Worm (Caenorhabditis elegans) whole organism, mixed stage, embryonic: ENCODE data around the gene jip-1.
A peak's percentile ranks its signal among the peaks of the same experiment; 100 is the strongest.

ENCODE experiments used
- blmp-1 ChIP-seq: fragments of 150-350 bp; optimal IDR thresholded peaks from 2 replicates; lab custom pipeline; 2014; ENCODE audit warnings: missing biosample characterization, missing genetic modification characterization
- ceh-39 ChIP-seq: fragments of 150-350 bp; optimal IDR thresholded peaks from 2 replicates; lab custom pipeline; 2014; ENCODE audit warnings: missing biosample characterization, missing genetic modification characterization
- ceh-43 ChIP-seq: fragments of 200-800 bp; sonication (Bioruptor generic); optimal IDR thresholded peaks from 2 replicates; lab custom pipeline; 2018; ENCODE audit warnings: mild to moderate bottlenecking, missing genetic modification characterization, moderate library complexity, missing compliant biosample characterization
- ceh-83 ChIP-seq: fragments of 200-800 bp; sonication (Bioruptor generic); optimal IDR thresholded peaks from 2 replicates; lab custom pipeline; 2018; ENCODE audit warnings: mild to moderate bottlenecking, missing genetic modification characterization, missing compliant biosample characterization
- ces-1 ChIP-seq: fragments of 150-350 bp; optimal IDR thresholded peaks from 2 replicates; lab custom pipeline; 2014; ENCODE audit warnings: missing biosample characterization, missing genetic modification reagents, missing genetic modification characterization
- cnd-1 ChIP-seq: fragments of 200-800 bp; sonication (Bioruptor generic); optimal IDR thresholded peaks from 2 replicates; lab custom pipeline; 2018; ENCODE audit warnings: mild to moderate bottlenecking, missing genetic modification characterization, missing compliant biosample characterization
- drap-1 ChIP-seq: fragments of 200-800 bp; sonication (Bioruptor generic); optimal IDR thresholded peaks from 3 replicates; lab custom pipeline; 2018; ENCODE audit warnings: mild to moderate bottlenecking, missing genetic modification characterization, missing compliant biosample characterization
- elt-1 ChIP-seq: sonication (generic microtip); optimal IDR thresholded peaks from 2 replicates; lab custom pipeline; 2017; ENCODE audit warnings: missing genetic modification characterization, mild to moderate bottlenecking, missing compliant biosample characterization, antibody characterized with exemption, moderate library complexity, borderline replicate concordance; ENCODE audit not compliant: insufficient read depth
- elt-3 ChIP-seq: fragments of 150-350 bp; optimal IDR thresholded peaks from 2 replicates; lab custom pipeline; 2014; ENCODE audit warnings: missing biosample characterization, missing genetic modification characterization
- ham-2 ChIP-seq: fragments of 200-800 bp; sonication (Bioruptor generic); optimal IDR thresholded peaks from 2 replicates; lab custom pipeline; 2018; ENCODE audit warnings: mild to moderate bottlenecking, missing genetic modification characterization, missing compliant biosample characterization
- hlh-1 ChIP-seq: fragments of 150-350 bp; optimal IDR thresholded peaks from 2 replicates; lab custom pipeline; 2014; ENCODE audit warnings: missing biosample characterization, missing genetic modification reagents, missing genetic modification characterization
- lin-13 ChIP-seq: fragments of 150-350 bp; optimal IDR thresholded peaks from 2 replicates; lab custom pipeline; 2014; ENCODE audit warnings: missing biosample characterization, missing genetic modification characterization
- lin-32 ChIP-seq: fragments of 200-800 bp; sonication (Bioruptor generic); optimal IDR thresholded peaks from 2 replicates; lab custom pipeline; 2018; ENCODE audit warnings: mild to moderate bottlenecking, missing genetic modification characterization, missing compliant biosample characterization
- lsy-2 ChIP-seq: fragments of 150-350 bp; optimal IDR thresholded peaks from 2 replicates; lab custom pipeline; 2014; ENCODE audit warnings: missing biosample characterization, missing genetic modification characterization
- mab-5 ChIP-seq: fragments of 150-350 bp; optimal IDR thresholded peaks from 2 replicates; lab custom pipeline; 2014; ENCODE audit warnings: missing biosample characterization, missing genetic modification characterization
- mep-1 ChIP-seq: fragments of 150-350 bp; optimal IDR thresholded peaks from 2 replicates; lab custom pipeline; 2017; ENCODE audit warnings: missing biosample characterization, missing genetic modification reagents, missing genetic modification characterization, inconsistent platforms
- mls-2 ChIP-seq: sonication (generic microtip); optimal IDR thresholded peaks from 2 replicates; lab custom pipeline; 2016; ENCODE audit warnings: mild to moderate bottlenecking, missing genetic modification characterization, moderate library complexity, missing compliant biosample characterization
- nhr-12 ChIP-seq: fragments of 150-350 bp; optimal IDR thresholded peaks from 2 replicates; lab custom pipeline; 2014; ENCODE audit warnings: missing biosample characterization, missing genetic modification characterization
- nhr-2 ChIP-seq: fragments of 150-350 bp; optimal IDR thresholded peaks from 2 replicates; lab custom pipeline; 2014; ENCODE audit warnings: missing biosample characterization, missing genetic modification characterization
- nhr-237 ChIP-seq: fragments of 150-350 bp; optimal IDR thresholded peaks from 2 replicates; lab custom pipeline; 2014; ENCODE audit warnings: missing biosample characterization, missing genetic modification characterization
- nhr-28 ChIP-seq: fragments of 150-350 bp; optimal IDR thresholded peaks from 2 replicates; lab custom pipeline; 2014; ENCODE audit warnings: missing biosample characterization, missing genetic modification characterization
- nhr-76 ChIP-seq: sonication (generic microtip); optimal IDR thresholded peaks from 2 replicates; lab custom pipeline; 2017; ENCODE audit warnings: missing biosample characterization, missing genetic modification characterization
- pha-4 ChIP-seq: fragments of 150-350 bp; optimal IDR thresholded peaks from 2 replicates; lab custom pipeline; 2018; ENCODE audit warnings: missing biosample characterization, missing genetic modification reagents, missing genetic modification characterization
- sem-2 ChIP-seq: fragments of 200-800 bp; sonication (Bioruptor generic); optimal IDR thresholded peaks from 2 replicates; lab custom pipeline; 2018; ENCODE audit warnings: mild to moderate bottlenecking, missing genetic modification characterization, missing compliant biosample characterization
- snpc-4 ChIP-seq: fragments of 150-350 bp; optimal IDR thresholded peaks from 2 replicates; lab custom pipeline; 2014; ENCODE audit warnings: missing biosample characterization, missing genetic modification characterization
- sptf-1 ChIP-seq: sonication (generic microtip); optimal IDR thresholded peaks from 2 replicates; lab custom pipeline; 2017; ENCODE audit warnings: mild to moderate bottlenecking, missing genetic modification characterization, moderate library complexity, missing compliant biosample characterization
- tbx-8 ChIP-seq: fragments of 200-800 bp; sonication (Bioruptor generic); optimal IDR thresholded peaks from 2 replicates; lab custom pipeline; 2018; ENCODE audit warnings: mild to moderate bottlenecking, missing genetic modification characterization, moderate library complexity, missing compliant biosample characterization
- unc-120 ChIP-seq: sonication (generic microtip); optimal IDR thresholded peaks from 2 replicates; lab custom pipeline; 2017; ENCODE audit warnings: missing genetic modification characterization, missing compliant biosample characterization; ENCODE audit not compliant: poor library complexity, severe bottlenecking
- unc-39 ChIP-seq: fragments of 150-350 bp; optimal IDR thresholded peaks from 2 replicates; lab custom pipeline; 2014; ENCODE audit warnings: missing biosample characterization, missing genetic modification characterization
- zip-8 ChIP-seq: fragments of 150-350 bp; optimal IDR thresholded peaks from 2 replicates; lab custom pipeline; 2014; ENCODE audit warnings: missing biosample characterization, missing genetic modification characterization

Gene jip-1

ce11 chrII:1376795-1377194, 50.0 kb downstream of the jip-1 start:
- TF ChIP-seq snpc-4 (tag; lab: Kevin White, UChicago) = no peak
- no peak for TF ChIP-seq nhr-237 (tag; lab: Kevin White, UChicago)
- TF ChIP-seq lin-32 (GFP tag; lab: Kevin White, UChicago) = no peak
- no peak for TF ChIP-seq nhr-12
- no peak for TF ChIP-seq ham-2
- no peak for TF ChIP-seq ceh-39 (tag; lab: Kevin White, UChicago)
- no peak for TF ChIP-seq sem-2
- TF ChIP-seq ceh-43 = no peak
- no peak for TF ChIP-seq drap-1 (GFP tag; lab: Kevin White, UChicago)
- no peak for TF ChIP-seq lin-13
- no peak for TF ChIP-seq sptf-1 (tag; lab: Kevin White, UChicago)
- TF ChIP-seq, all 35 proteins: peak for 0

DNA sequence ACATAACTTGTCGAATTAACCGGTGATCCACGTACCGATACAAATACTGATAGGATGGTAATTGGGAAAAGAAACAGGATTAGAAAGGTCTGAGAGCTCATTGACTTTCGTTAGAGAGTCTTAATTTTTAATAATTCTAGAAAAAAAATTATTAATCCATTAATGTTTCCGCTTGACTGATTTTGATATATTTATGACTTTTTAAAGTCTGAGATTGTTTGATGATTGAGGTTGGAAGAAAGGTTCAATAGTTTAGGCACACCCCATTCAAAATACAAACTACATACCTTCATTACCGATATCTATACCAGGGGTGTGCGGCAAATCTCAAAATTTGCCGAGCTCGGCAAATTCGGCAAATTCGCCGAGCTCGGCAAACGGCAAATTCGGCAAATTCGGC, 51.5 kb downstream of the jip-1 start, which contains the start of gene F54D12.10:
TSS of gene F54D12.10 (minus strand) at position 101 of the 400 bp plus-strand sequence.
- TF ChIP-seq hlh-1 (tag; lab: Kevin White, UChicago) (no peak), ham-2 (no peak), pha-4 (tag; lab: Kevin White, UChicago) (no peak), nhr-2 (tag; lab: Kevin White, UChicago) (no peak), unc-120 (tag; lab: Kevin White, UChicago) (no peak), nhr-76 (no peak), lin-32 (GFP tag; lab: Kevin White, UChicago) (no peak), blmp-1 (tag; lab: Kevin White, UChicago) (no peak), ceh-39 (tag; lab: Kevin White, UChicago) (no peak), zip-8 (no peak), mep-1 (tag; lab: Kevin White, UChicago) (no peak), unc-39 (tag; lab: Kevin White, UChicago) (no peak), tbx-8 (GFP tag; lab: Kevin White, UChicago) (no peak), sem-2 (no peak), nhr-237 (tag; lab: Kevin White, UChicago) (no peak), nhr-12 (no peak), ceh-43 (no peak), elt-1 (tag; lab: Kevin White, UChicago) (no peak), cnd-1 (tag; lab: Kevin White, UChicago) (no peak)

DNA sequence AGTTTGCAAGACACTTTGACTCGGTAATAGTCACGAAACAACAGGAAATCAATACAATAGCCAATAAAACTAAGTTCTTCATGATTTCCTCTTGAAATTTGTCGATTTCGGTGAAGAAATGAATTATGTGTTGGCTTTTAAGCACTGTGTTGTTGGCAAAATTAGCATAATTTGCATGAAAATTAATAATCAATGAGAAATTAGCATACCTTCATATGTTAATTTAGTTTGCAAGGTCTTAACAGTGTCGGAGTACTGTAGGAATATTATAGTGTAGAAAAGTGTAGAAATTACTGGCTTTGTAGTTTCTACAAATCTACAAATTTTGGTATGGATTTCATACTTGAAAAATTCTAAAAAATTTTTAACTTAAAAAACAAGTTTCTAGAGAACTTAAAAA, 54.8 kb downstream of the jip-1 start, which contains the start of gene F54D12.9:
TSS of gene F54D12.9 (minus strand) at position 101 of the 400 bp plus-strand sequence.
- TF ChIP-seq blmp-1 (tag; lab: Kevin White, UChicago) = peak; percentile 5
- no peak for TF ChIP-seq zip-8
- TF ChIP-seq, all 35 proteins: peak for 1

DNA sequence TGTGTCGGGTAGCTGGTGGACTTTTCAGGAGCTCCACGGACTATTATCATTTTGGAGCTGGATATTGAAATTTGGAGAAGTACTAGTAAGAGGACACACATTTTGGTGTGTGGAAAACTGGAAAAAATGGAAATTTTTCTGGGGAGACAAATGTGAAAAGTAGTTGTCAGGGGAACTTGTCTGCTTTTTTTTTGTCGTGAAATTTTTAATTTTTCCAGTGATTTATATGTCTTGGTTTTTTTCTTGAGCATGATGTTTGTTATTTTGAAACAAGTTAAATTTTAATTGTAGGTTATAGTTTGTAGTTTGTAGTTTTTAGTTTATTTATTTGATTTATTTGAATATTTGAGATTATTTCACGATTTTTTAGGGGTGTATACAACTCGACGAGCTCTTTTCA, 58.5 kb downstream of the jip-1 start, which contains the start of gene F54D12.7:
TSS of gene F54D12.7 (minus strand) at position 101 of the 400 bp plus-strand sequence.
- no peak for TF ChIP-seq zip-8
- TF ChIP-seq nhr-28 = no peak
- TF ChIP-seq ceh-39 (tag; lab: Kevin White, UChicago) = no peak
- TF ChIP-seq hlh-1 (tag; lab: Kevin White, UChicago) = no peak

- TF ChIP-seq ces-1 (GFP tag; lab: Kevin White, UChicago) = no peak
Measured at ce11 chrII:1386478-1386877, 59.7 kb downstream of the jip-1 start, which contains the start of gene aat-7. Gene aat-7, plus strand, starts transcription at chrII:1386870.

DNA sequence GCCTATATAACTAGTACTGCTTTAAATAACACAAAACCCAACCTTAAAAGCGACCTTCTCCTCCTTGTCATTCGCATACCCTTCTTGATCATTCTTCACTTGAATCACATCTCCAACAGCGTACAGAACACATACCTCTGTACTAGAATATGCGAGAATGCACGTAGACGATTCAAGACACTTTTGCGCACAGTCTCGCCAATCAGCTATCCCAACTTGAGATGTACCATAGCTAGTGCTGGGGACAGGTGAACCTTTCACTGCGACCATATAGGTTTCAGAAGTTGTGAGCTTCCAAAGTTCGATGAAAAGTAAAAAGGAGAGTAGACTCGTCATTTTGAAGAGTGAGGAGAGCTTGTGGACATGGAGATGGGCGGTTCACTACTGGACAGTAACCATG, 70.9 kb downstream of the jip-1 start, which contains the start of gene F54D12.8:
TSS of gene F54D12.8 (minus strand) at position 336 of the 400 bp plus-strand sequence.
- TF ChIP-seq nhr-12 (no peak), lsy-2 (tag; lab: Kevin White, UChicago) (no peak), zip-8 (no peak), nhr-76 (no peak), mab-5 (tag; lab: Kevin White, UChicago) (no peak), elt-3 (tag; lab: Kevin White, UChicago) (no peak), hlh-1 (tag; lab: Kevin White, UChicago) (no peak), nhr-2 (tag; lab: Kevin White, UChicago) (no peak), ces-1 (GFP tag; lab: Kevin White, UChicago) (no peak), mls-2 (no peak), tbx-8 (GFP tag; lab: Kevin White, UChicago) (no peak), pha-4 (tag; lab: Kevin White, UChicago) (no peak), ceh-83 (no peak), ham-2 (no peak), nhr-237 (tag; lab: Kevin White, UChicago) (no peak), unc-120 (tag; lab: Kevin White, UChicago) (no peak), mep-1 (tag; lab: Kevin White, UChicago) (no peak), sptf-1 (tag; lab: Kevin White, UChicago) (no peak), lin-32 (GFP tag; lab: Kevin White, UChicago) (no peak), lin-13 (no peak)
